Fruit fly (Drosophila melanogaster): ENCODE results near the gene CG8607.

The CG8607 gene

dm6 chr3L:7360324-7360852 lies 40.5 kb downstream of the CG8607 start, which contains the start of gene Sec63 (continued):
- peak; percentile 16 for TF ChIP-seq CG15269 (tag; optimal IDR thresholded peaks at IDR 0.05)
- peak; percentile 21 for TF ChIP-seq CG4820 (GFP tag; optimal IDR thresholded peaks at IDR 0.05)
- TF ChIP-seq CG4360 (GFP tag; IDR thresholded peaks at IDR 0.05) = no peak
- peak; percentile 51 for TF ChIP-seq Dad (GFP tag; optimal IDR thresholded peaks at IDR 0.05)
- no peak for TF ChIP-seq sima (GFP tag; optimal IDR thresholded peaks at IDR 0.05)
- TF ChIP-seq CG18619 (GFP tag; optimal IDR thresholded peaks at IDR 0.05) = peak; percentile 35
- peak; percentile 7 for TF ChIP-seq CG10543 (GFP tag; optimal IDR thresholded peaks at IDR 0.05)
- TF ChIP-seq exex (tag; optimal IDR thresholded peaks at IDR 0.05) = peak; percentile 29
- TF ChIP-seq CG2199 (GFP tag; IDR thresholded peaks at IDR 0.05) = peak; percentile 23; the same call in 1 of the 3 replicates
- TF ChIP-seq CG8281 (tag; optimal IDR thresholded peaks at IDR 0.05) = no peak
- TF ChIP-seq sr (GFP tag; IDR thresholded peaks at IDR 0.05) = no peak
- TF ChIP-seq Mad (GFP tag; optimal IDR thresholded peaks at IDR 0.05) = no peak
- TF ChIP-seq CG2120 (GFP tag; optimal IDR thresholded peaks at IDR 0.05) = peak; percentile 59
- peak; percentile 10 for TF ChIP-seq CG9609 (GFP tag; optimal IDR thresholded peaks at IDR 0.05)
- TF ChIP-seq Asciz (GFP tag; optimal IDR thresholded peaks at IDR 0.05) = peak; percentile 22
- no peak for TF ChIP-seq Blimp-1 (GFP tag; optimal IDR thresholded peaks at IDR 0.05)
- peak; percentile 60 for TF ChIP-seq Med (GFP tag)
- no peak for TF ChIP-seq CG10654 (GFP tag; optimal IDR thresholded peaks at IDR 0.05)
- peak; percentile 25 for TF ChIP-seq CG12299 (tag; optimal IDR thresholded peaks at IDR 0.05)
- TF ChIP-seq CG3407 (GFP tag; optimal IDR thresholded peaks at IDR 0.05) = no peak
- TF ChIP-seq Bgb (GFP tag; IDR thresholded peaks at IDR 0.05; ENCODE audit: partially characterized antibody) = peak; percentile 93
- TF ChIP-seq Dref (GFP tag; IDR thresholded peaks at IDR 0.05) = peak; percentile 95
- peak; percentile 20 for TF ChIP-seq CG17829 (tag; optimal IDR thresholded peaks at IDR 0.05)
- peak; percentile 45 for TF ChIP-seq CHES-1-like (GFP tag; optimal IDR thresholded peaks at IDR 0.05)
- no peak for TF ChIP-seq Hand (GFP tag; optimal IDR thresholded peaks at IDR 0.05)
- TF ChIP-seq CG17328 (GFP tag; IDR thresholded peaks at IDR 0.05) = peak; percentile 32; the same call in 1 of the 2 replicates
- peak; percentile 91 for TF ChIP-seq CG12155 (GFP tag; optimal IDR thresholded peaks at IDR 0.05)
- TF ChIP-seq ken (GFP tag; IDR thresholded peaks at IDR 0.05) = peak; percentile 48; the same call in 1 of the 3 replicates
- TF ChIP-seq CG12391 (tag; optimal IDR thresholded peaks at IDR 0.05) = peak; percentile 58
- TF ChIP-seq sug (tag; optimal IDR thresholded peaks at IDR 0.05) = peak; percentile 3
- no peak for TF ChIP-seq Hr39 (optimal IDR thresholded peaks at IDR 0.05)
- TF ChIP-seq Max (GFP tag; optimal IDR thresholded peaks at IDR 0.05) = peak; percentile 58
- peak; percentile 4; the same call in 1 of the 2 replicates for TF ChIP-seq CG32772 (GFP tag; IDR thresholded peaks at IDR 0.05)
- TF ChIP-seq CG30403 (GFP tag; optimal IDR thresholded peaks at IDR 0.05) = peak; percentile 46
- peak; percentile 53 for TF ChIP-seq unpg (GFP tag; optimal IDR thresholded peaks at IDR 0.05)
- peak; percentile 62; the same call in 2 of the 3 replicates for TF ChIP-seq zen2 (GFP tag; IDR thresholded peaks at IDR 0.05; ENCODE audit: partially characterized antibody)
- no peak for TF ChIP-seq CG31365 (tag; optimal IDR thresholded peaks at IDR 0.05)
- no peak for TF ChIP-seq CG2889 (GFP tag; IDR thresholded peaks at IDR 0.05)
- TF ChIP-seq chn (GFP tag; optimal IDR thresholded peaks at IDR 0.05) = peak; percentile 57
- TF ChIP-seq CG7357 (GFP tag; IDR thresholded peaks at IDR 0.05) = 0 out of 3 replicates have a peak, but pooled peaks have one; percentile 24
- no peak for TF ChIP-seq D (optimal IDR thresholded peaks at IDR 0.05)
- TF ChIP-seq D (GFP tag; optimal IDR thresholded peaks at IDR 0.05) = peak; percentile 3
- TF ChIP-seq pzg (GFP tag; optimal IDR thresholded peaks at IDR 0.05) = peak; percentile 77
- no peak for TF ChIP-seq CG15073 (GFP tag; optimal IDR thresholded peaks at IDR 0.05)
- TF ChIP-seq CkIIα-i1 (GFP tag; IDR thresholded peaks at IDR 0.05) = no peak
- TF ChIP-seq shn (GFP tag; optimal IDR thresholded peaks at IDR 0.05) = no peak
- TF ChIP-seq CG3281 (GFP tag; optimal IDR thresholded peaks at IDR 0.05) = peak; percentile 58
- no peak for TF ChIP-seq sqz (GFP tag; optimal IDR thresholded peaks at IDR 0.05)
- TF ChIP-seq gem (tag; optimal IDR thresholded peaks at IDR 0.05) = peak; percentile 71
- TF ChIP-seq pan (optimal IDR thresholded peaks at IDR 0.05) = no peak
- TF ChIP-seq pan (GFP tag; optimal IDR thresholded peaks at IDR 0.05 in 1 of 2, IDR thresholded peaks at IDR 0.05 in 1 of 2) = peak in 1 of 2 experiments; percentile 54
